Fruit fly (Drosophila melanogaster) whole organism, embryonic: ENCODE measurements around the gene CG5937.

Experiments
- Adf1 ChIP-seq: fragments of 200-800 bp; sonication (Bioruptor generic); IDR thresholded peaks from 2 replicates; pipeline ENCODE4 v1.3.6; 2022; ENCODE audit warnings: missing biosample characterization, missing genetic modification characterization
- CG11398 ChIP-seq: fragments of 200-800 bp; sonication (Bioruptor generic); optimal IDR thresholded peaks from 2 replicates; lab custom pipeline; 2016; ENCODE audit warnings: missing biosample characterization, missing genetic modification characterization
- CHES-1-like ChIP-seq: fragments of 200-800 bp; sonication (Bioruptor generic); optimal IDR thresholded peaks from 2 replicates; lab custom pipeline; 2016; ENCODE audit warnings: missing biosample characterization, missing genetic modification characterization
- CTCF ChIP-seq: fragments of 200-800 bp; sonication (Bioruptor generic); optimal IDR thresholded peaks from 2 replicates; lab custom pipeline; 2017; ENCODE audit warnings: missing biosample characterization, mild to moderate bottlenecking, missing genetic modification characterization, moderate library complexity
- CrebB ChIP-seq: fragments of 200-800 bp; sonication (Bioruptor generic); optimal IDR thresholded peaks from 3 replicates; lab custom pipeline; 2018; ENCODE audit warnings: missing biosample characterization, mild to moderate bottlenecking, missing genetic modification characterization
- bcd ChIP-seq: fragments of 200-800 bp; sonication (Bioruptor generic); optimal IDR thresholded peaks from 2 replicates; lab custom pipeline; 2017; ENCODE audit warnings: missing biosample characterization, mild to moderate bottlenecking, missing genetic modification characterization
- corto ChIP-seq: fragments of 200-800 bp; sonication (Bioruptor generic); optimal IDR thresholded peaks from 2 replicates; lab custom pipeline; 2016; ENCODE audit warnings: missing biosample characterization, mild to moderate bottlenecking, missing genetic modification characterization, moderate library complexity
- gce ChIP-seq: fragments of 200-800 bp; sonication (Bioruptor generic); IDR thresholded peaks from 3 replicates; pipeline ENCODE4 v1.3.6; 2022; ENCODE audit warnings: missing biosample characterization, missing genetic modification characterization
- maf-S ChIP-seq: fragments of 200-800 bp; sonication (Bioruptor generic); optimal IDR thresholded peaks from 2 replicates; lab custom pipeline; 2016; ENCODE audit warnings: missing biosample characterization, missing genetic modification characterization
- tup ChIP-seq: fragments of 200-800 bp; sonication (Bioruptor generic); optimal IDR thresholded peaks from 2 replicates; lab custom pipeline; 2016; ENCODE audit warnings: missing biosample characterization, mild to moderate bottlenecking, missing genetic modification characterization, moderate library complexity

DNA sequence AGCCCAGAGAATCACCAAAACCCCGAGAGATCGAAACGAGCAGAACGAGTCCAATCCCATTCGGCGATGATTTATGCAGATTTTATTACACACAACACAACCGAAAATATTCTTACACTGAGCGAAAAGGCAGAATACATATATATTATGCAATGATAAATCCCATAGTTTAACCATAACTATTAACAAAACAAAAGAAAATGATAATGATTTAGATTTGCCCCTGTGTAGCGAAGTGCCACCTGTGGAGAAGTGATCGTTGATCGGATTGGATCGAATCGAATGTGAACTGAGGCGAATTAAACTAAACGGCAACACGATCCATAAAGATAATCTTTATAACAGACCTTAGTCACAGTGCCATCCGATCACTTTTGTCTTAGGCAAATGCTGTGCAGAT is 10.8 kb upstream of the CG5937 start:
- no peak for TF ChIP-seq bcd (GFP tag; lab: Kevin White, UChicago)
- TF ChIP-seq Adf1: no peak
- TF ChIP-seq CG11398 (GFP tag; lab: Kevin White, UChicago): no peak
- TF ChIP-seq CTCF: no peak
- TF ChIP-seq corto (GFP tag; lab: Kevin White, UChicago): no peak
- TF ChIP-seq CHES-1-like (GFP tag; lab: Kevin White, UChicago): no peak
- no peak for TF ChIP-seq maf-S (GFP tag; lab: Kevin White, UChicago)
- no peak for TF ChIP-seq gce
- TF ChIP-seq CrebB (tag; lab: Kevin White, UChicago): no peak
- TF ChIP-seq tup (GFP tag; lab: Kevin White, UChicago): no peak
